Worm (Caenorhabditis elegans) whole organism, dauer: ENCODE results near the gene col-183.

Experiments
- unc-62 ChIP-seq: sonication (generic microtip); optimal IDR thresholded peaks from 2 replicates; lab custom pipeline; 2017; ENCODE audit warnings: missing biosample characterization, missing genetic modification reagents, missing genetic modification characterization

The col-183 gene

DNA sequence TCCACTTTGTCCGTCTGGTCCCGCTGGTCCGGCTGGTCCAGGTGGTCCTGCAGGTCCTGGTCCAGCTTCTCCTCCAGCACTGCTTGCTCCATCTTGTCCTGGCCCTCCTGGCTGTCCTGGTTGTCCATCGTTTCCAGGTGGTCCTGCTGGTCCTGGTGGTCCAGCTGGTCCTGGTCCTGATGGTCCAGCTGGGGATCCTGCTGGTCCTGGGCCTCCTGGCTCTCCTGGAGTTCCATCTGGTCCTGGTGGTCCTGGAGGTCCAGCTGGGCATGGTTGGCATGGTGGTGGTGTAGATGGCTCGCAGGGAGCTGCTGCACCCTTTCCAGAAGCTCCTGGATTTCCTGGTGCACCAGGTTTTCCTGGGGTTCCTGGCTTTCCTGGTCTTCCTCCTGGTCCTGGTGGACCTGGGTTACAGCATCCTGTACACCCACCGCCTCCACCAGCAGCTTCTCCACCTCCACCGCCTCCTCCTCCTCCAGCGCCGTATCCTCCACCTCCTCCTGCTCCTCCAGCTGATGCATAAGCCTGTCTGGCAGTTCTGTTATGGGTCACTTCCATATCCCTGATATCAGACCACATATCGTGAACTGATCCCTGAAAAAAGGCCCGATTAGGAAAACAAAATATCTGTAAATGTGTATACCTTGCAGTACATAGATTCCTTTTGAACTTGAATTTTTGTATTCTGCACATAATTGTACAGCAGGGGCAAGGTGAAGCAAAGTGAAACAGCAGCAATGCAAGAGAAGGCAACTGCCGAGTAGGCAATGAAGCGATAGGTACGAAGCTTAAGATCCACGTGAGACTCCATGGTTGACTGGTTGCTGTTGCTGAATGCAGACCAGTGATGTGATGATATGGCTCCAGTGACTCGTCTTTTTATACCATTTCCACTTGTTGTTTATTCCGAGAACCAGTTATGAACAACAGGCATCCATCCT, at the start of gene col-183:
Gene col-183, minus strand, starts transcription at position 839 of the 941 bp plus-strand sequence.
- TF ChIP-seq unc-62: no peak

DNA sequence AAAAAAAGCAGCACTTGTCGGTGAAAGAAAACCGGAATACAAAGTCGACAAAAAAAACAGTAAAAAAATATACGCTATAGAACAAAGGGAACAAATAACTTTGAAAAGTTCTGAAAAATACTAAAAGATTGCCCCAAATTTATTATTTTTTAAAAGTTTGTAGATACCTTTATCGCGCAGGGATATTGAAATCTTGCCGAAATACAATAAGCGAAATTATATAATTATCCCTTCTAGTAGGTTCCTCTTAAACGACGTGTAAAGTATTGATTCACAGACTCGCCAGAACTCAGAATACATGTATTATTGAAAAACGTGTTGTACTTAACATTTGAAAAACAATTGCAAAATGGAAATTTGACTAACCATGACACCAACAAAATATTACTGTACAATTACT, 46.8 kb upstream of the col-183 start:
- no peak for TF ChIP-seq unc-62

DNA sequence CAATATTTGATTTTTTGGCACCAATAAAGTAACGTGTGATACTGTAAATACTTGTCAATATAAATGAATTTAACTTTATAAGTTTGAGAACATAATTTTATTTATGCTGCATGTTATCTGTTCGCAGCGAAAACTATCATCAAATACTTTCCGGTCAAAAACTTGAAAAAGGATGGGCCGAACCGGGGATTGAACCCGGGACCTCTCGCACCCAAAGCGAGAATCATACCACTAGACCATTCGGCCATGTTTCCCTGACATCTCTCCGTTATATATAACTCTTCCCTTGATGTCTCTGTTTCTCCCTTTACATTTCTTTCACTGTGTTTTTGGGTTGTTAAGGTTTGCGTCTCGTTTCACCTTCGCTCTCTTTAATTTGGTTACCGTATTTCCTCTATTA, 44.2 kb upstream of the col-183 start:
- TF ChIP-seq unc-62: no peak

DNA sequence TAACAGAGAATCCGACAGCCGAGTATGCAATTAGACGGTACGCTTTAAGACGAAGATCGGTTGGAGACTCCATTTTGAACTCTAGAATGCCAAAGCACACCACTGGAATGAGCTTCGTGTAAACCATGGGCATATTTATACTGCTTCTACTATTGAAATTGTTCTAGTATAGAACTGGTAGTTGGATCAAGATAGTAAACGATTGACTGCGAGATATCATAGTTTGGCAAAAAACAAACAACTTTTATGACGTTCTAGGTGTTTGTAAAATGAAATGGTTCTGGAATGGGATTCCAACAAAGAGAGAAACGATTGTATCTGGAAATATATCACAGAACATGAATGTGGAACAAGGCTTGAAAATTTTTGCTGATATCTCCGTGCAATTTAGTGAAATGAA, 43.4 kb upstream of the col-183 start, which contains the start of gene col-185:
Gene col-185, minus strand, starts transcription at position 101 of the 400 bp plus-strand sequence.
- no peak for TF ChIP-seq unc-62

DNA sequence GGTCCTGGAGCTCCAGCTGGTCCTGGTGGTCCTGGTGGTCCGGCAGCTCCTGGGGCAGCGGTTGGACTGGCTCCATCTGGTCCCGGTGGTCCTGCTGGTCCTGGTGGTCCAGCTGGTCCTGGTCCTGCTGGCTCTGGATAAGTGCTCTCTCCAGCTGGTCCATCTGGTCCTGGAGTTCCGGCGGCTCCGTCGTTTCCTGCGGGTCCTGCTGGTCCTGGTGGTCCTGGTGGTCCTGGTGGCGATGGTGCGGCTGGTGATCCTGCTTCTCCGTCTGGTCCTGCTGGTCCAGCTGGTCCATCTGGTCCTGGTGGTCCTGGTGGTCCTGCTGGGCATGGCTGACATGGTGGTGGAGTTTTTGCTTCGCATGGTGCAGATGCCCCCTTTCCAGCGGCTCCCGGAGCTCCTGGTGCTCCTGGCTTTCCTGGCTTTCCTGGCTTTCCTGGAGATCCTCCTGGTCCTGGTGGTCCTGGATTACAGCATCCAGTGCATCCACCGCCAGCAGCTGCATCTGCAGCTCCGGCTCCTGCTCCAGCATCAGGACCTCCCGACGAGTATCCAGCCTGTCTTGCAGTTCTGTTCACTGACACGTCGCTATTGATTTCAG, 42.8 kb upstream of the col-183 start:
- TF ChIP-seq unc-62: no peak

DNA sequence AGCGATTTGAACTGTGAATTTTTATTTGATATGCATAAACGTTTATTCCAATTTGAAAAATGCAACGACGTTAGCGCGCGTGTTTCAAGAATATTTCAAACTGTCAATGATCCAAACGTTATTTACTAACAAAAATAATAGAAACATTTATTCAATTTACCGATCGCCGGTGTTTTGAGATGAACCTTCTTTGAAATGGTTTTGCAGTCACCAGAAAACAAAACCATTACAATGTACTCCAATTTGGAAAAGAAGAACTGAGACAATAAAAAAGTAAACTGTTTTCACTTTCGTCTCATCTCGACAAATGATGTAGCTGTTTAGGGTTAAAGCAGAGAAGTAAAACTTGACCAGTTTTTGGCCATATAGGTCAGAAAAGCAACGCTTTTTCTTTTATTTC, 39.7 kb upstream of the col-183 start, which contains the start of gene H06A10.1:
Gene H06A10.1, plus strand, starts transcription at position 301 of the 400 bp plus-strand sequence.
- no peak for TF ChIP-seq unc-62

DNA sequence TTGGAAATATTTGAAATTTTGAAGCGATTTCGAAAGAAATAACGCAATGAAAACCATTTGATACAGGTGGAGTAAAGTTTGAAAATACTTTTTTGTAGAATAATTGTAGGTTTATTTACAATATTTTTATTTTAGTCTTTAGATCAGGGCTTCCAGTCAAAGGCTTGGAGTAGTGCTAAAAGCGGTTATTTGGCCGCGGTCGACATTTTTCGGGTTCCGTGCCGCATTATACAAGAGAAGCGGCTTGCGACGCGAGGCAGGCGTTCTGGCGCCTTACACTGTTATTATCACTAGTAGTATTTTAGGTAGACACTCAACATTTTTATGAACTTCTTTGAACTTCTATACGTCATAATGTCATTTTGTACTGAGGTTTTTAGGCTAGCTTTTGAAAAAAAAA, 38.9 kb upstream of the col-183 start:
- TF ChIP-seq unc-62: no peak

DNA sequence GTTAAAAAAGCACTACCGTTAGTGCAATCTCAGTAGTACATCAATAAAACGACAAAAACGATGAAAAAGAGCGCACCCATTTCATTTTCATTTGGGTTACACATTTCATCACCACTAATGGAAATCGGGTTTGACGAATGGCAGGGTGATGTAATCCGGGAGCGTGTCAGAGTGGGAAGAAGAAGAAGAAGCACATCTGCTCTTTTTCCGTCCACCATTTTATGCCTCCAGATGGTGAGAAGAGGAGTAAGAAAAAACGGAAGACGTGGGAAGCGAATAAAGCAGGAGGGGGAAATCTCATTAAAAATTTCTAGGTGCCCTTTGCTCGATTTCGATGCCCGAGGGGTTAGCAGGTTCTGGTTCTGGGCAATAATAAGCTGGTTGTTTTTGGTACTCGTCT, 38.5 kb upstream of the col-183 start:
- no peak for TF ChIP-seq unc-62

DNA sequence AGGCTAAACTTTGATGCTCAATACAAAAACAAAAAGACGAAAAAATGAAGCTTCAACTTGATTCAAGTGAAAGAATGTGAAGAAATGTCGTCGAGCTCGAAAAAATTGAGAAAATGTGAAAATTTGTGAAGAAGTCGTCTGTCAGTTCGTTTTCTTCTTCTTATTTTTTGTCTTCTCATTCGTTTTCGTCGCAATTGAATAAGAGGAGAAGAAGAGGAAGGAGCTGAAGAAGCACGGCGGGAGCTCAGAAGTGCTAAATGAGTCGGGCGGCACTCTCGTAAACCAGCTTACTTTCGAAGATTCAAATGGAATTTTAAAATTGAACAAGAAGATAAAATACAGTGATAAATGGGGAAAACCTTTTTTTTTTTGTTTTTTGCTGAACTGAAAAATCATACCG, 37.6 kb upstream of the col-183 start:
- TF ChIP-seq unc-62: no peak

DNA sequence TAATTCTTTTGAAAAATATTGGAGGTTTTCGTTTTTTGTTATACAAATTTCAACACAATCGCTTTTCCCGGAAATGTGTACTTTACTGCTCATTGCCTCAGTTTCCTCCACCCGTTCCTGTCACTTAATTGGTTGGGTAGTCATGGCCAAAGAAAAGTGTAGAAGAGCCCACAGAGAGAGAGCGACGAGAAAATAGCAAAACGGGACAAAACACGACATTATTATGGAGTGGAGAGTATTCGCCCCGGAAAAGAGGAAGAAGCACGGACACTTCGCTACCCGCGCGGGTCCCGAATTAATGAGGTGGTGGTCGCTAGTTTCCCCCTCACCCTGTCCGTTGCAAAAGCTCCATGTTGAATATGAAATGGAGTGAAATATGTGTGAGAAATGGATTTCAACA, 36.3 kb upstream of the col-183 start:
- TF ChIP-seq unc-62: no peak

DNA sequence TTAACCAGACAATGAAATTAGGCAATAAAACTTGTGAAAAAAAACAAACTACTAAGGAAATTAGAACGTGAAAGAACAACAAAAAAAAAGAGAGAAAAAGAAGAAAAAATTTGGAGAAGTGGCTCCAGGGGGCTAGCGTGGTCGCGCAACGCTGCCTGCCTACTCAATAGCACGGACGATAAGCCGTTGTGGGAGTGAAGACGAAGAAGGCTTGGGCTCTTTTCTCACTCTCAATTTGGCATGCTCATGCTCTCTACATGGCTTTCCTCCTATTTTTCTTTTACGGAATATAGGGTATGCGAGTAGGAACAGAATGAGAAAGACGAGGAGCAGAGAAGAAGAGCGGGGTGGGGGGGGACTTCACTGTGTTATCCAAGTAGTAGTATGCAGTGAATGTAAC, 34.7 kb upstream of the col-183 start:
- no peak for TF ChIP-seq unc-62

DNA sequence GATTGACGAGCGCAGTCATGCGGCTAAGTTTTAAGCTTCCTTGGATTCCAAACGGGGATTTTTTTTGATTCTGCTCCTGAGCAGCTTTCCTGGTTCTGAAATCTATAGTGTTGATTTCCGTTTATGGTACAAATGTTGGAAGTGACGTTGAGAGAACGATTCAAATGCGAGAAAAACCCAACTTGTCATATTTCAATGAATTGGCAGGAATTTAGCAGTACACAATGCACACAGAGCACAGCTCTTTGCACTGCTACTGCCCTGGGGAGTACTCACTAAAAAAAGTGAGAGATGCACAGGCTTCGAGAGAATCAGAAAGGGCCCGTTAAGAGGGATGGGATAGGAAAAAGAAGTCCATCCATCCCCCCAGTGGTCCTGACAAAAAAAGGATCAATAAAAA, 33.0 kb upstream of the col-183 start, which contains the start of gene sad-1:
Gene sad-1, minus strand, starts transcription at position 101 of the 400 bp plus-strand sequence.
- no peak for TF ChIP-seq unc-62

DNA sequence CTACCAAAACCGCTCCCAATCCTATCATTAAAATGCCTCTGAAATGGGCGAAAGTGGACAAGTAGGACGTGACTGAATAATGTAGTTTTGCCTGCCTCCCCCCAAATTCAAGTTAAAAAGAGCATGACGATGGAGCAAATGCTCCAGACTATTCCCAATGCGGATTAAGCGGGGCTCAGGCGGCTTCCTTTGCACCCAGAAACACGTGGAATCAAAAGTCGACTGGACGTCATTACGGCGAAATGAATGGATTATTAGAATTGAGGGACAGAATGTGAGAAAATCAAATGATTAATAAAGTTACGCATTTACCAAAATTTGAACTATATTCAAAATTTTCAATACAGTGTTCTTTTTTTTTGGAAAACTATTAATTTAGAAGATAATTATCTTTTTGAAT, 32.4 kb upstream of the col-183 start:
- TF ChIP-seq unc-62: no peak

DNA sequence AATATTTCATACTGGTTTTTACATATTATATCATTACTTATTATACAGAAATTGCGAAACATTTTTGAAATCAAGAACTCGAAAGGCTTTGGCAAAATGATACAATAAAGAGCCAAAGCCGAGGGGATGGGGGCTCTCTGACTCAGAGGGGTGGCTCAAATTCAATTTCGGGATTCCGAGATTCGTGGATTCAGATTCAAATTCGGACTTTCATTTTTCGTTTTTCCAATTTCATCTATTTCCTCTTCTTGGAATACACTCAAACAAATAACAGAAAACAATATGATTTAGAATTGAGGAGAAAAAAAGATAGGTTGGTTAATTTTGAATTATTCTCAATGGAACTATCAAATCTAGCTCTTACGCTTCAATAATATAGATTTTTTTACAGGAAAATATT, 31.5 kb upstream of the col-183 start:
- TF ChIP-seq unc-62: no peak

DNA sequence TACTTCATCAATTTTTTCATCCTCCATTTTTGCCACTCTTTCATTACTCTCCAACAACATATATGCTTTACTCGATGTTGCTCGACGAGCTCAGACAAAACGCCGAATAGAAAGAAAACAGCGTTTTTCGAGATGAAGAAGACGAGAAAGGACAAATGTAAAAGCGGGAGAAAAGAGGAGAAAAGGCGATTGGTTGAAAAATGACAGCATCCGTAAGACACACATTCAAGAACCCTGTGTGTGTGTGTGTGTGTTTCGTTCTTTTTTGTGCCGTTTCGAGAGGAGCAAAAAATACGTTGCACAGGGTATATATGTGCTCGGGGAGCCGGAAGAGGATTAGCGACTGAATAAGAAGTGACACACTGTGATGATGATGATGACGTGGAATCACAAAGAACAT, 26.2 kb upstream of the col-183 start:
- no peak for TF ChIP-seq unc-62

DNA sequence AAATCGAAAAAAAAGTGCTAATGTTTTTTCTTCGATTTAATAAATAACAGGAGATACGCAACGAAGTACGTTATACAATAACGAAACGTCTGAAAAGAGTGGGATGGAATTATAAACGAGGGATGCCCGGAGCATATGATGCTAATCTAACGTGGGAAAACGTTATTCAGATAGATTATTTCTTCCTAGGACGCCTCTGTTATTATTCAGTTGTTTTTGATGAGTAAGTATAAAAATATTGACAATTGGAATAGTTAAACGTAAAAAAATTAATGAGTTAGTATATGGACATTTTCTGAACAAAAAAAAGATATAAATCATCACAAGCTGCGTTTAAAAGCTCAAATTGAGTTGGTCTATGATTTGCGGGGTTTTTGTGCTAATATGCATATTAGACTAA, 17.2 kb upstream of the col-183 start, which contains the start of gene srd-51:
Gene srd-51, minus strand, starts transcription at position 101 of the 400 bp plus-strand sequence.
- TF ChIP-seq unc-62: no peak

DNA sequence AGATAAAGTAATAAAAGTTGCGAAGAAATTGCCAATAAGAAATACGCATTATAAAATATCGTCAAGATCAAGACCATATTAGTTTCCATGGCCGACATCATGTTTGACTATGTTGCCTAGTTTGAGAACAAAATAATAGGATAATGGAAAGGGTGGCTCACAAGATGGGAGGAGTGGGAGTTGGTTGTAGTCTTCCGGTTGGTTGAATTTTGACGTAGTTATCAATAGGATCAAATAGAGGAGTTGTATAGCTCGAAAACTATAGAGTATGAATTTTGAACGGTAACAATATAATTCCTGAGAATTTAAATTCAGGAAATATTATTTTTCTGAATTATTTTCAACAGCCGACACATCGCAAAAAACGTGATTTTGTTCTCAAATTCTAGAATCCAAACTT, 14.1 kb upstream of the col-183 start, which contains the start of gene srd-50:
Gene srd-50, minus strand, starts transcription at position 101 of the 400 bp plus-strand sequence.
- TF ChIP-seq unc-62: no peak

DNA sequence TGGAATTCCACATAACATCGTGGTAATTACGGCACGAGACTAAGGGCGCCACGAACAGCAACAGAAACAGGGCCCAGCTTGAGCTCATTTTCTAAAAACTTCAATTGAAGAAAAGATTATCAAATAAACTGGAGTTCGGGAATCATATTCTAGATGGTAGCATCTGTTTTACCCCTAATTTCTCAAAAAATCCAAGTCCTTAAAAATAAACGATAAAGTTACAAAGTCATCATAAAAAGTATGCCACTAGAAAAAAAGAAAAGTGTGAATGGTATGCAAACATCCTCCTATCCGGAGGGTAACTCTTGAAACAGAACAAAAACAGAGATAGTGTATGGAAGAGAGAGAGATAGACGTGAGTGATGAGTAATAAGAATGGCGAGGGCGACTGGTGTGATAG, 9.8 kb upstream of the col-183 start, which contains the start of gene efn-3:
Gene efn-3, minus strand, starts transcription at position 101 of the 400 bp plus-strand sequence.
- TF ChIP-seq unc-62: no peak
